Worm (Caenorhabditis elegans) whole organism, young adult: Measurements from ENCODE around the gene Y53G8AR.1.

ENCODE experiments used
- ama-1 ChIP-seq, 3 experiments: fragments of 150-350 bp in 1 of 3; sonication (generic microtip) in 2 of 3; optimal IDR thresholded peaks; 2 replicates each; lab custom pipeline; 2014 to 2018; ENCODE audit warnings: missing biosample characterization in 2 of 3, missing genetic modification characterization in 2 of 3, missing genetic modification reagents in 2 of 3
- dpl-1 ChIP-seq: fragments of 150-350 bp; optimal IDR thresholded peaks from 2 replicates; lab custom pipeline; 2014; ENCODE audit warnings: missing biosample characterization, missing genetic modification reagents, missing genetic modification characterization
- egl-44 ChIP-seq: fragments of 200-800 bp; sonication (Bioruptor generic); IDR thresholded peaks from 2 replicates; pipeline ENCODE4 v1.3.6; 2022; ENCODE audit warnings: missing genetic modification reagents, missing genetic modification characterization, missing compliant biosample characterization
- egrh-3 ChIP-seq: fragments of 200-800 bp; sonication (Bioruptor generic); IDR thresholded peaks from 2 replicates; pipeline ENCODE4 v1.3.6; 2022; ENCODE audit warnings: missing genetic modification reagents, missing genetic modification characterization, missing compliant biosample characterization
- ets-4 ChIP-seq: fragments of 200-800 bp; sonication (Bioruptor generic); optimal IDR thresholded peaks from 2 replicates; lab custom pipeline; 2018; ENCODE audit warnings: mild to moderate bottlenecking, missing genetic modification characterization, missing compliant biosample characterization
- hlh-26 ChIP-seq: fragments of 200-800 bp; sonication (Bioruptor generic); conservative IDR thresholded peaks from 2 replicates; pipeline ENCODE4 v1.3.6; 2022; ENCODE audit warnings: missing genetic modification reagents, missing genetic modification characterization, missing compliant biosample characterization
- hmg-1.2 ChIP-seq: fragments of 200-800 bp; sonication (Bioruptor generic); IDR thresholded peaks from 2 replicates; pipeline ENCODE4 v1.3.6; 2022; ENCODE audit warnings: missing genetic modification reagents, missing genetic modification characterization, missing compliant biosample characterization
- hsf-1 ChIP-seq: fragments of 200-800 bp; sonication (Bioruptor generic); IDR thresholded peaks from 2 replicates; pipeline ENCODE4 v1.3.6; 2022; ENCODE audit warnings: missing genetic modification reagents, missing genetic modification characterization, missing compliant biosample characterization
- nhr-179 ChIP-seq: sonication (generic microtip); optimal IDR thresholded peaks from 2 replicates; lab custom pipeline; 2016; ENCODE audit warnings: mild to moderate bottlenecking, missing genetic modification characterization, missing compliant biosample characterization
- unc-62 ChIP-seq: fragments of 150-350 bp; optimal IDR thresholded peaks from 2 replicates; lab custom pipeline; 2014; ENCODE audit warnings: missing biosample characterization, missing genetic modification reagents, missing genetic modification characterization

- no peak for TF ChIP-seq hmg-1.2 (GFP tag; lab: Robert Waterston, UW)
- TF ChIP-seq egl-44 (GFP tag; lab: Robert Waterston, UW): no peak
- no peak for TF ChIP-seq ama-1 (optimal IDR thresholded peaks at IDR 0.05; lab: Kevin White, UChicago)
- no peak for TF ChIP-seq ama-1 (GFP tag; optimal IDR thresholded peaks at IDR 0.05; lab: Kevin White, UChicago)
- no peak for TF ChIP-seq unc-62 (GFP tag; lab: Kevin White, UChicago)
- TF ChIP-seq ets-4 (GFP tag; lab: Kevin White, UChicago): no peak
- no peak for TF ChIP-seq dpl-1 (GFP tag; lab: Kevin White, UChicago)
- TF ChIP-seq egrh-3 (GFP tag; lab: Robert Waterston, UW): no peak
- no peak for TF ChIP-seq hlh-26 (GFP tag; lab: Robert Waterston, UW)
- no peak for TF ChIP-seq nhr-179 (tag; lab: Kevin White, UChicago)
- no peak for TF ChIP-seq hsf-1 (GFP tag; lab: Robert Waterston, UW)
These were observed 35.7 kb upstream of the Y53G8AR.1 start, which contains the start of gene Y53G8AR.5 for ce11 chrIII:3297151-3297550.
